Worm (Caenorhabditis elegans): Measurements from ENCODE around the gene R09H10.5.

The R09H10.5 gene

ce11 chrIV:10628724-10629123, at the start of gene R09H10.5:
Gene R09H10.5 (minus strand): TSS chrIV:10628829.
- TF ChIP-seq ceh-36 (tag; optimal IDR thresholded peaks at IDR 0.05) (no peak), hmbx-1 (tag; optimal IDR thresholded peaks at IDR 0.05) (no peak), flt-1 (GFP tag; IDR thresholded peaks at IDR 0.05) (no peak), tbx-37 (GFP tag; conservative IDR thresholded peaks at IDR 0.05) (no peak), aly-1 (tag; optimal IDR thresholded peaks at IDR 0.05) (no peak), tbx-11 (GFP tag; IDR thresholded peaks at IDR 0.05) (no peak), hmg-4 (GFP tag; optimal IDR thresholded peaks at IDR 0.05) (no peak), F13C5.2 (tag; optimal IDR thresholded peaks at IDR 0.05) (no peak), ama-1 (optimal IDR thresholded peaks at IDR 0.05) (no peak), hnd-1 (tag; optimal IDR thresholded peaks at IDR 0.05) (no peak), ceh-13 (GFP tag; optimal IDR thresholded peaks at IDR 0.05) (no peak)

ce11 chrIV:10668561-10668960, 39.9 kb upstream of the R09H10.5 start:
- no peak for TF ChIP-seq ceh-36 (tag; optimal IDR thresholded peaks at IDR 0.05)
- no peak for TF ChIP-seq ama-1 (optimal IDR thresholded peaks at IDR 0.05)
- TF ChIP-seq tbx-37 (GFP tag; conservative IDR thresholded peaks at IDR 0.05): no peak
- no peak for TF ChIP-seq ets-7 (tag; optimal IDR thresholded peaks at IDR 0.05)
- no peak for TF ChIP-seq hnd-1 (tag; optimal IDR thresholded peaks at IDR 0.05)
- TF ChIP-seq ceh-13 (GFP tag; optimal IDR thresholded peaks at IDR 0.05): no peak
- no peak for TF ChIP-seq tra-4 (tag; optimal IDR thresholded peaks at IDR 0.05)
- TF ChIP-seq pes-1 (GFP tag; IDR thresholded peaks at IDR 0.05): no peak
- no peak for TF ChIP-seq sea-1 (GFP tag; conservative IDR thresholded peaks at IDR 0.05)
- TF ChIP-seq tbx-11 (GFP tag; IDR thresholded peaks at IDR 0.05): no peak
- TF ChIP-seq scrt-1 (GFP tag; IDR thresholded peaks at IDR 0.05): no peak
- no peak for TF ChIP-seq hmg-4 (GFP tag; optimal IDR thresholded peaks at IDR 0.05)
- no peak for TF ChIP-seq aly-1 (tag; optimal IDR thresholded peaks at IDR 0.05)
- TF ChIP-seq flt-1 (GFP tag; IDR thresholded peaks at IDR 0.05): no peak

ce11 chrIV:10666523-10666922, 37.9 kb upstream of the R09H10.5 start, which contains the start of gene epi-1:
Gene epi-1 (plus strand): TSS chrIV:10666823.
- TF ChIP-seq tra-4 (tag; optimal IDR thresholded peaks at IDR 0.05): no peak
- no peak for TF ChIP-seq ceh-36 (tag; optimal IDR thresholded peaks at IDR 0.05)
- TF ChIP-seq ets-7 (tag; optimal IDR thresholded peaks at IDR 0.05): no peak
- TF ChIP-seq B0310.2 (tag; optimal IDR thresholded peaks at IDR 0.05): no peak
- no peak for TF ChIP-seq flt-1 (GFP tag; IDR thresholded peaks at IDR 0.05)
- TF ChIP-seq aly-1 (tag; optimal IDR thresholded peaks at IDR 0.05): no peak
- TF ChIP-seq scrt-1 (GFP tag; IDR thresholded peaks at IDR 0.05): no peak
- no peak for TF ChIP-seq sea-1 (GFP tag; conservative IDR thresholded peaks at IDR 0.05)
- no peak for TF ChIP-seq ama-1 (optimal IDR thresholded peaks at IDR 0.05)

ce11 chrIV:10664134-10664533, 35.5 kb upstream of the R09H10.5 start, which contains the start of gene K08C7.7:
Gene K08C7.7 (plus strand): TSS chrIV:10664434.
- TF ChIP-seq hnd-1 (tag; optimal IDR thresholded peaks at IDR 0.05) (no peak), ets-7 (tag; optimal IDR thresholded peaks at IDR 0.05) (no peak), aly-1 (tag; optimal IDR thresholded peaks at IDR 0.05) (no peak), flt-1 (GFP tag; IDR thresholded peaks at IDR 0.05) (no peak), sea-1 (GFP tag; conservative IDR thresholded peaks at IDR 0.05) (no peak), ama-1 (optimal IDR thresholded peaks at IDR 0.05) (no peak), scrt-1 (GFP tag; IDR thresholded peaks at IDR 0.05) (no peak), hmg-4 (GFP tag; optimal IDR thresholded peaks at IDR 0.05) (no peak)

- no peak for TF ChIP-seq F13C5.2 (tag; optimal IDR thresholded peaks at IDR 0.05)
- TF ChIP-seq tra-4 (tag; optimal IDR thresholded peaks at IDR 0.05): no peak
- no peak for TF ChIP-seq hmg-4 (GFP tag; optimal IDR thresholded peaks at IDR 0.05)
- TF ChIP-seq B0310.2 (tag; optimal IDR thresholded peaks at IDR 0.05): no peak
- TF ChIP-seq ceh-36 (tag; optimal IDR thresholded peaks at IDR 0.05): no peak
- TF ChIP-seq scrt-1 (GFP tag; IDR thresholded peaks at IDR 0.05): no peak
- no peak for TF ChIP-seq ceh-13 (GFP tag; optimal IDR thresholded peaks at IDR 0.05)
- no peak for TF ChIP-seq hnd-1 (tag; optimal IDR thresholded peaks at IDR 0.05)
- TF ChIP-seq aly-1 (tag; optimal IDR thresholded peaks at IDR 0.05): no peak
- no peak for TF ChIP-seq ets-7 (tag; optimal IDR thresholded peaks at IDR 0.05)
- no peak for TF ChIP-seq sea-1 (GFP tag; conservative IDR thresholded peaks at IDR 0.05)
- TF ChIP-seq hmbx-1 (tag; optimal IDR thresholded peaks at IDR 0.05): no peak
- no peak for TF ChIP-seq pes-1 (GFP tag; IDR thresholded peaks at IDR 0.05)
- TF ChIP-seq tbx-11 (GFP tag; IDR thresholded peaks at IDR 0.05): no peak
- no peak for TF ChIP-seq tbx-37 (GFP tag; conservative IDR thresholded peaks at IDR 0.05)
Observed at ce11 chrIV:10661760-10662159, 33.1 kb upstream of the R09H10.5 start, which contains the start of gene fmo-1. Gene fmo-1 (plus strand): TSS chrIV:10661857.

ce11 chrIV:10661072-10661471, 32.4 kb upstream of the R09H10.5 start:
- TF ChIP-seq tbx-37 (GFP tag; conservative IDR thresholded peaks at IDR 0.05) (no peak), ets-7 (tag; optimal IDR thresholded peaks at IDR 0.05) (no peak), flt-1 (GFP tag; IDR thresholded peaks at IDR 0.05) (no peak), F13C5.2 (tag; optimal IDR thresholded peaks at IDR 0.05) (no peak), hmbx-1 (tag; optimal IDR thresholded peaks at IDR 0.05) (no peak), ceh-13 (GFP tag; optimal IDR thresholded peaks at IDR 0.05) (no peak), hnd-1 (tag; optimal IDR thresholded peaks at IDR 0.05) (no peak), tra-4 (tag; optimal IDR thresholded peaks at IDR 0.05) (no peak), pes-1 (GFP tag; IDR thresholded peaks at IDR 0.05) (no peak), ceh-36 (tag; optimal IDR thresholded peaks at IDR 0.05) (no peak), hmg-4 (GFP tag; optimal IDR thresholded peaks at IDR 0.05) (no peak), aly-1 (tag; optimal IDR thresholded peaks at IDR 0.05) (no peak), sea-1 (GFP tag; conservative IDR thresholded peaks at IDR 0.05) (no peak), B0310.2 (tag; optimal IDR thresholded peaks at IDR 0.05) (no peak)

- TF ChIP-seq scrt-1 (GFP tag; IDR thresholded peaks at IDR 0.05): peak; percentile 52; the same call in 1 of the 2 replicates
Observed at ce11 chrIV:10658366-10658765, 29.7 kb upstream of the R09H10.5 start.

ce11 chrIV:10656770-10657323, 28.2 kb upstream of the R09H10.5 start, which contains the start of gene K08C7.1:
Gene K08C7.1 (plus strand): TSS chrIV:10656812.
- no peak for TF ChIP-seq tbx-11 (GFP tag; IDR thresholded peaks at IDR 0.05)
- no peak for TF ChIP-seq hmbx-1 (tag; optimal IDR thresholded peaks at IDR 0.05)
- TF ChIP-seq flt-1 (GFP tag; IDR thresholded peaks at IDR 0.05): no peak
- no peak for TF ChIP-seq tbx-37 (GFP tag; conservative IDR thresholded peaks at IDR 0.05)
- TF ChIP-seq pes-1 (GFP tag; IDR thresholded peaks at IDR 0.05): no peak
- no peak for TF ChIP-seq scrt-1 (GFP tag; IDR thresholded peaks at IDR 0.05)
- TF ChIP-seq aly-1 (tag; optimal IDR thresholded peaks at IDR 0.05): no peak
- no peak for TF ChIP-seq ceh-36 (tag; optimal IDR thresholded peaks at IDR 0.05)
- TF ChIP-seq ceh-13 (GFP tag; optimal IDR thresholded peaks at IDR 0.05): no peak
- no peak for TF ChIP-seq tra-4 (tag; optimal IDR thresholded peaks at IDR 0.05)
- TF ChIP-seq B0310.2 (tag; optimal IDR thresholded peaks at IDR 0.05): no peak
- TF ChIP-seq F13C5.2 (tag; optimal IDR thresholded peaks at IDR 0.05): no peak
- TF ChIP-seq sea-1 (GFP tag; conservative IDR thresholded peaks at IDR 0.05): no peak
- no peak for TF ChIP-seq hmg-4 (GFP tag; optimal IDR thresholded peaks at IDR 0.05)
